Worm (Caenorhabditis elegans) whole organism, L3 larva: Measurements from ENCODE around the gene pph-6.

Experiments
- R02D3.7 ChIP-seq: fragments of 150-350 bp; optimal IDR thresholded peaks from 2 replicates; lab custom pipeline; 2014; ENCODE audit warnings: missing biosample characterization, missing genetic modification characterization
- ama-1 ChIP-seq: fragments of 150-350 bp; optimal IDR thresholded peaks from 2 replicates; lab custom pipeline; 2018
- ceh-16 ChIP-seq: sonication (generic microtip); optimal IDR thresholded peaks from 2 replicates; lab custom pipeline; 2017; ENCODE audit warnings: missing biosample characterization, missing genetic modification characterization
- ceh-28 ChIP-seq: fragments of 150-350 bp; optimal IDR thresholded peaks from 2 replicates; lab custom pipeline; 2014; ENCODE audit warnings: missing biosample characterization, missing genetic modification reagents, missing genetic modification characterization
- ceh-82 ChIP-seq: fragments of 150-350 bp; optimal IDR thresholded peaks from 2 replicates; lab custom pipeline; 2014; ENCODE audit warnings: missing biosample characterization, missing genetic modification characterization
- ceh-9 ChIP-seq: sonication (generic microtip); optimal IDR thresholded peaks from 2 replicates; lab custom pipeline; 2018; ENCODE audit warnings: missing biosample characterization, missing genetic modification characterization
- elt-1 ChIP-seq: fragments of 150-350 bp; optimal IDR thresholded peaks from 2 replicates; lab custom pipeline; 2014; ENCODE audit warnings: missing biosample characterization, missing genetic modification characterization
- elt-2 ChIP-seq: sonication (generic microtip); optimal IDR thresholded peaks from 2 replicates; lab custom pipeline; 2016; ENCODE audit warnings: missing genetic modification reagents, mild to moderate bottlenecking, missing genetic modification characterization, missing compliant biosample characterization
- elt-3 ChIP-seq, 3 experiments: fragments of 150-350 bp in 1 of 3; sonication (generic microtip) in 2 of 3; optimal IDR thresholded peaks; 2 replicates in 2 of 3; 4 replicates in 1 of 3; lab custom pipeline; 2014 to 2017; ENCODE audit warnings: missing biosample characterization in 3 of 3, missing genetic modification characterization in 3 of 3
- fkh-10 ChIP-seq: sonication (generic microtip); optimal IDR thresholded peaks from 2 replicates; lab custom pipeline; 2017; ENCODE audit warnings: missing biosample characterization, missing genetic modification reagents, missing genetic modification characterization
- fkh-2 ChIP-seq: fragments of 150-350 bp; optimal IDR thresholded peaks from 2 replicates; lab custom pipeline; 2014; ENCODE audit warnings: missing biosample characterization, missing genetic modification reagents, missing genetic modification characterization
- hmg-11 ChIP-seq: sonication (generic microtip); optimal IDR thresholded peaks from 2 replicates; lab custom pipeline; 2016; ENCODE audit warnings: missing genetic modification characterization, missing compliant biosample characterization
- jun-1 ChIP-seq: fragments of 150-350 bp; optimal IDR thresholded peaks from 2 replicates; lab custom pipeline; 2014; ENCODE audit warnings: missing biosample characterization, missing genetic modification reagents, missing genetic modification characterization
- lin-15B ChIP-seq: fragments of 150-350 bp; optimal IDR thresholded peaks from 2 replicates; lab custom pipeline; 2014; ENCODE audit warnings: missing biosample characterization, missing genetic modification characterization
- lin-39 ChIP-seq: fragments of 150-350 bp; optimal IDR thresholded peaks from 2 replicates; lab custom pipeline; 2018; ENCODE audit warnings: missing biosample characterization, missing genetic modification reagents, missing genetic modification characterization
- lsy-12 ChIP-seq: sonication (generic microtip); optimal IDR thresholded peaks from 2 replicates; lab custom pipeline; 2016; ENCODE audit warnings: mild to moderate bottlenecking, missing genetic modification characterization, missing compliant biosample characterization
- nfya-1 ChIP-seq: sonication (generic microtip); optimal IDR thresholded peaks from 2 replicates; lab custom pipeline; 2017; ENCODE audit warnings: missing genetic modification characterization, mild to moderate bottlenecking, missing compliant biosample characterization, antibody characterized with exemption, moderate library complexity; ENCODE audit not compliant: insufficient read depth
- nhr-23 ChIP-seq: fragments of 150-350 bp; optimal IDR thresholded peaks from 2 replicates; lab custom pipeline; 2014; ENCODE audit warnings: missing biosample characterization, missing genetic modification reagents, missing genetic modification characterization
- nhr-237 ChIP-seq: fragments of 150-350 bp; optimal IDR thresholded peaks from 2 replicates; lab custom pipeline; 2014; ENCODE audit warnings: missing biosample characterization, missing genetic modification characterization
- nhr-25 ChIP-seq: sonication (generic microtip); optimal IDR thresholded peaks from 2 replicates; lab custom pipeline; 2017; ENCODE audit warnings: missing biosample characterization, missing genetic modification characterization
- nhr-77 ChIP-seq: fragments of 150-350 bp; optimal IDR thresholded peaks from 2 replicates; lab custom pipeline; 2014; ENCODE audit warnings: missing biosample characterization, missing genetic modification characterization
- pha-4 ChIP-seq: fragments of 150-350 bp; optimal IDR thresholded peaks from 2 replicates; lab custom pipeline; 2014; ENCODE audit warnings: missing biosample characterization, missing genetic modification reagents, missing genetic modification characterization
- pqm-1 ChIP-seq: fragments of 150-350 bp; optimal IDR thresholded peaks from 2 replicates; lab custom pipeline; 2017; ENCODE audit warnings: missing biosample characterization, missing genetic modification characterization, inconsistent platforms
- skn-1 ChIP-seq: fragments of 150-350 bp; optimal IDR thresholded peaks from 2 replicates; lab custom pipeline; 2014; ENCODE audit warnings: missing biosample characterization, missing genetic modification characterization
- snpc-4 ChIP-seq: fragments of 150-350 bp; optimal IDR thresholded peaks from 2 replicates; lab custom pipeline; 2014; ENCODE audit warnings: missing biosample characterization, missing genetic modification characterization
- unc-39 ChIP-seq: sonication (generic microtip); optimal IDR thresholded peaks from 4 replicates; lab custom pipeline; 2017; ENCODE audit warnings: missing biosample characterization, missing genetic modification characterization
- unc-62 ChIP-seq: fragments of 150-350 bp; sonication (generic microtip); optimal IDR thresholded peaks from 4 replicates; lab custom pipeline; 2014; ENCODE audit warnings: missing biosample characterization, missing genetic modification reagents, missing genetic modification characterization
- ztf-4 ChIP-seq: fragments of 150-350 bp; optimal IDR thresholded peaks from 2 replicates; lab custom pipeline; 2014; ENCODE audit warnings: missing biosample characterization, missing genetic modification characterization

Gene pph-6

DNA sequence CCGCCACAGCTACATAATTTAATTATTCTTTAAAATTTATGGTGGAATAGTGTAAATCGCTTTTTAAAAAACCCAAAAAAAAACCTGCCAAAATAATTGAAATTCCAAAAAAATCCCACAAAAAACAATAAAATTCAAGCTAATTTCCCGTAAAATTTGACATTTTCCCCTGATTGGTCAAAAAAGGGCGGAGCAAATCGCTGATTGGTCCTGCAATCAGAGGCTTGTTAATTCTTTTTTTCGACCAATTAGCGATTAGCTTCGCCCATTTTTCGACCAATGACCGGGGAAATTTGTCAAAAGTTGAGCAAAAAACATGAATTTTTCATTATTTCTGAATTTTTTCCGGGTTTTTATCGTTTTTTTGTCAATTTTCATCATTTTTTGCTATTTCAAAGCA, 5.5 kb downstream of the pph-6 start:
- TF ChIP-seq nfya-1 (peak; percentile 93), ceh-16 (tag; lab: Kevin White, UChicago) (no peak)

ce11 chrIII:3468384-3468783, 6.9 kb downstream of the pph-6 start:
- TF ChIP-seq lin-15B (tag; lab: Kevin White, UChicago), result peak; percentile 7
- TF ChIP-seq elt-2 (tag; lab: Kevin White, UChicago), result peak; percentile 52
- TF ChIP-seq unc-39 (tag; lab: Kevin White, UChicago), result no peak

- no peak for TF ChIP-seq snpc-4
- TF ChIP-seq ama-1, result peak; percentile 2
- no peak for TF ChIP-seq ceh-9 (tag; lab: Kevin White, UChicago)
- peak; percentile 9 for TF ChIP-seq hmg-11
Observed at ce11 chrIII:3469646-3470045, 8.1 kb downstream of the pph-6 start, which contains the start of gene smim-14. smim-14 (minus strand) TSS chrIII:3469746.

ce11 chrIII:3470433-3470832, 8.9 kb downstream of the pph-6 start:
- TF ChIP-seq fkh-10 (no peak), ceh-82 (tag; lab: Kevin White, UChicago) (no peak), ztf-4 (tag; lab: Kevin White, UChicago) (no peak), nhr-25 (no peak), nhr-237 (tag; lab: Kevin White, UChicago) (no peak), ceh-28 (tag; lab: Kevin White, UChicago) (peak; percentile 14), lin-39 (tag; lab: Kevin White, UChicago) (no peak), nhr-23 (tag; lab: Kevin White, UChicago) (peak; percentile 58), skn-1 (tag; lab: Kevin White, UChicago) (no peak)

DNA sequence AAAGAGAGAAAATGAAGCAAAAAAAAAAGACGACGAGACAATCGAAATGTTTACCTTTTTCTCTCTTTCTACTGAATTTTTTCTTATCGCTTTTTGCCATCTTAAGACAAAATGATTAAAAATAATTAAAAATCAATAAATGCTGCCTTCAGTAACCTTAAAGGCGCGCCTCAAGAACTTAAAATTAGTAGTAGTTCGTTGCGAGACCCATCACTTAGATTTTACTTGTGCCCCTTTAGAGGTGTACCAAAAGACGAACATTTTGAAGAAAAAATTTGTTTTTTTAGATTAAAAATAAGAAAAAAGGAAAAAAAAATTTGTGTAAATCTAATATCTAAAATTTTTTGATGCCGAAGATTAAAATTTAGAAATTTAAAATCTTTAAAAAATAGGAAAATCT, 9.5 kb downstream of the pph-6 start:
- TF ChIP-seq ceh-28 (tag; lab: Kevin White, UChicago) (no peak), elt-1 (tag; lab: Kevin White, UChicago) (no peak), elt-2 (tag; lab: Kevin White, UChicago) (peak; percentile 5), nhr-77 (tag; lab: Kevin White, UChicago) (no peak), elt-3 (tag; optimal IDR thresholded peaks at IDR 0.05; lab: Kevin White, UChicago) (no peak), ama-1 (no peak), nhr-237 (tag; lab: Kevin White, UChicago) (no peak)

- TF ChIP-seq unc-39 (tag; lab: Kevin White, UChicago), result no peak
- no peak for TF ChIP-seq R02D3.7
- peak; percentile 45 for TF ChIP-seq pha-4
- TF ChIP-seq pqm-1, result peak; percentile 48
- TF ChIP-seq lin-15B (tag; lab: Kevin White, UChicago), result peak; percentile 48
- peak; percentile 44 for TF ChIP-seq nhr-23 (tag; lab: Kevin White, UChicago)
- peak; percentile 83 for TF ChIP-seq nhr-25
- TF ChIP-seq ceh-28 (tag; lab: Kevin White, UChicago), result peak; percentile 50
- no peak for TF ChIP-seq lsy-12 (tag; lab: Kevin White, UChicago)
- TF ChIP-seq fkh-2 (tag; lab: Kevin White, UChicago), result no peak
- TF ChIP-seq ceh-9 (tag; lab: Kevin White, UChicago), result no peak
- peak; percentile 31 for TF ChIP-seq elt-2 (tag; lab: Kevin White, UChicago)
- TF ChIP-seq hmg-11, result peak; percentile 81
- peak; percentile 68 for TF ChIP-seq nfya-1
- TF ChIP-seq unc-62 (GFP tag; lab: Kevin White, UChicago), result no peak
- no peak for TF ChIP-seq jun-1 (tag; lab: Kevin White, UChicago)
- TF ChIP-seq lin-39 (tag; lab: Kevin White, UChicago), result peak; percentile 50
Observed at ce11 chrIII:3471403-3472053, 10.0 kb downstream of the pph-6 start, which contains the start of gene rsu-1. rsu-1 (plus strand) TSS chrIII:3472003.

- peak; percentile 38 for TF ChIP-seq elt-2 (tag; lab: Kevin White, UChicago)
- TF ChIP-seq pqm-1, result peak; percentile 68
- no peak for TF ChIP-seq snpc-4
Observed at ce11 chrIII:3475014-3475413, 13.5 kb downstream of the pph-6 start.
